Fruit fly (Drosophila melanogaster): ENCODE data around the gene CG11247.

DNA sequence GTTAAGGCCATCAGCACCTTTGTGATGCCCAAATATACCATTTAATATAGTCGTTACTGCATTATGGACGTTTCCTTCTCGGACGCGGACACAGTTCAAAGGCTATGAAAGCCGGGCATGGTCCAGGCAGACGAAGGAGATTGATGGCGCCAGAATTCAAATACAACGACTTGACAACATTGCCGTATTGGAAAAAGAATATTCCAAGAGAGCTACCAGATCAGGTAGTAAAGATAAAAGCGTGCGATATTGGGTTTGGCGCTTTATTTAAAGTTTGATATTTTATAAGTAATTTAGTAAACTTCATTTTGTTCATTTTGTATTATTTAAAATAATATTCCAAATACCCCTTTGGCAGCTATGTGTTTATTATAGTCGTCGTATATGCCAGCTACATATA is 45.2 kb upstream of the CG11247 start:
- TF ChIP-seq Gug (GFP tag; IDR thresholded peaks at IDR 0.05): no peak
- TF ChIP-seq ranshi (GFP tag; IDR thresholded peaks at IDR 0.05): no peak
